Worm (Caenorhabditis elegans): ENCODE measurements around the gene C07A12.7.

C07A12.7 gene

DNA sequence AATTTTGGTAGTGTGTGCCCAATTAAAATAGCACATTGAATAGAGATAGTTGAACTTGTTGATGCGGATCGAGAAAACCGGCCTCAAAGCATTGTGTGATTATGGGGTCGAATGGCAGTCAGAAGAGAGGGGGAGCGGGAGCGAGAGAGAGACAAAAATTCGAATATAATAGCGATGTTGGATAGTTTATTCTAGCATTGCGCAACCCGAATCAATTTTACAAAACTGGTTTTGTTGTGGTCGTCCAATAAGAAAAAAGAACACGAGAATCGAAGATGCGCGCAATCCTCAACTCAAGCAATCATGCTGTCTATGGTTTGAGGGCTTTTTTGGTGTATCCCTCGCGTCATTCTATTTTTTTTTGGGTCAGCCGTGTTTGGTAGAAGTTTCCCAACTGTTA lies 31.5 kb upstream of the C07A12.7 start:
- TF ChIP-seq tlf-1 (GFP tag; optimal IDR thresholded peaks at IDR 0.05) = no peak
- no peak for TF ChIP-seq cebp-1 (GFP tag; IDR thresholded peaks at IDR 0.05)
- peak; percentile 39 for TF ChIP-seq cebp-1 (tag; optimal IDR thresholded peaks at IDR 0.05)

ce11 chrX:4553033-4553432 lies 31.1 kb upstream of the C07A12.7 start:
- TF ChIP-seq somi-1 (GFP tag; optimal IDR thresholded peaks at IDR 0.05) = no peak
- no peak for TF ChIP-seq mcd-1 (GFP tag; IDR thresholded peaks at IDR 0.05)
- TF ChIP-seq nhr-179 (tag; optimal IDR thresholded peaks at IDR 0.05) = no peak
- no peak for TF ChIP-seq lin-54 (GFP tag; optimal IDR thresholded peaks at IDR 0.05)
- TF ChIP-seq snpc-3.4 (tag; optimal IDR thresholded peaks at IDR 0.05) = no peak

- no peak for TF ChIP-seq cebp-1 (GFP tag; IDR thresholded peaks at IDR 0.05)
- peak; percentile 13 for TF ChIP-seq cebp-1 (tag; optimal IDR thresholded peaks at IDR 0.05)
- TF ChIP-seq F37B4.10 (GFP tag; IDR thresholded peaks at IDR 0.05) = no peak
- no peak for TF ChIP-seq aptf-3 (GFP tag; IDR thresholded peaks at IDR 0.05)
- TF ChIP-seq Y56A3A.18 (GFP tag; IDR thresholded peaks at IDR 0.05) = no peak
- peak; percentile 46 for TF ChIP-seq zfh-2 (GFP tag; conservative IDR thresholded peaks at IDR 0.05)
- 0 out of 2 replicates have a peak, but pooled peaks have one; percentile 19 for TF ChIP-seq dox-1 (GFP tag; IDR thresholded peaks at IDR 0.05)
- no peak for TF ChIP-seq ZK185.1 (tag; optimal IDR thresholded peaks at IDR 0.05; ENCODE audit: poor library complexity, severe bottlenecking)
- no peak for TF ChIP-seq tlf-1 (GFP tag; optimal IDR thresholded peaks at IDR 0.05)
- TF ChIP-seq ztf-25 (GFP tag; IDR thresholded peaks at IDR 0.05) = no peak
- no peak for TF ChIP-seq lin-54 (GFP tag; optimal IDR thresholded peaks at IDR 0.05)
- 0 out of 2 replicates have a peak, but pooled peaks have one; percentile 53 for TF ChIP-seq madf-3 (GFP tag; IDR thresholded peaks at IDR 0.05)
- TF ChIP-seq atf-7 (tag; optimal IDR thresholded peaks at IDR 0.05) = no peak
Observed at ce11 chrX:4550987-4551386, 29.0 kb upstream of the C07A12.7 start.

- TF ChIP-seq cebp-1 (GFP tag; IDR thresholded peaks at IDR 0.05) (peak; percentile 57; the same call in 1 of the 2 replicates), cebp-1 (tag; optimal IDR thresholded peaks at IDR 0.05) (no peak), hlh-12 (tag; optimal IDR thresholded peaks at IDR 0.05) (no peak), ccch-3 (GFP tag; optimal IDR thresholded peaks at IDR 0.05) (no peak)
Observed at ce11 chrX:4549853-4550596, 28.1 kb upstream of the C07A12.7 start, which contains the start of gene C07A12.18. Gene C07A12.18 (minus strand): TSS chrX:4549903.

- no peak for TF ChIP-seq mxl-1 (tag; optimal IDR thresholded peaks at IDR 0.05)
- no peak for TF ChIP-seq hlh-26 (GFP tag; conservative IDR thresholded peaks at IDR 0.05)
- TF ChIP-seq Y67H2A.10 (GFP tag; conservative IDR thresholded peaks at IDR 0.05) = no peak
- TF ChIP-seq hrde-1 (tag; optimal IDR thresholded peaks at IDR 0.05; ENCODE audit: borderline replicate concordance) = no peak
- TF ChIP-seq ets-4 (GFP tag; optimal IDR thresholded peaks at IDR 0.05) = no peak
- no peak for TF ChIP-seq repo-1 (tag; optimal IDR thresholded peaks at IDR 0.05)
- no peak for TF ChIP-seq sea-2 (GFP tag; IDR thresholded peaks at IDR 0.05)
- TF ChIP-seq pha-4 (tag; optimal IDR thresholded peaks at IDR 0.05) = no peak
- TF ChIP-seq ceh-79 (tag; optimal IDR thresholded peaks at IDR 0.05) = no peak
- TF ChIP-seq ekl-4 (GFP tag; IDR thresholded peaks at IDR 0.05) = no peak
- no peak for TF ChIP-seq snpc-1.1 (tag; optimal IDR thresholded peaks at IDR 0.05; ENCODE audit: insufficient read depth)
- TF ChIP-seq B0019.2 (GFP tag; conservative IDR thresholded peaks at IDR 0.05) = no peak
- TF ChIP-seq F33H1.4 (GFP tag; IDR thresholded peaks at IDR 0.05) = no peak
- TF ChIP-seq hmg-20 (GFP tag; IDR thresholded peaks at IDR 0.05) = no peak
- no peak for TF ChIP-seq nfya-1 (tag; optimal IDR thresholded peaks at IDR 0.05; ENCODE audit: borderline replicate concordance, insufficient read depth)
- TF ChIP-seq ztf-6 (GFP tag; IDR thresholded peaks at IDR 0.05) = no peak
- TF ChIP-seq B0261.1 (tag; optimal IDR thresholded peaks at IDR 0.05) = no peak
- TF ChIP-seq let-607 (tag; optimal IDR thresholded peaks at IDR 0.05) = no peak
- TF ChIP-seq lin-54 (GFP tag; optimal IDR thresholded peaks at IDR 0.05) = no peak
- no peak for TF ChIP-seq ztf-22 (GFP tag; optimal IDR thresholded peaks at IDR 0.05)
Observed at ce11 chrX:4548929-4549328, 27.0 kb upstream of the C07A12.7 start.

Measured in whole organism, young adult.